Worm (Caenorhabditis elegans) whole organism, young adult: Measurements from ENCODE around the gene R01E6.7.

Experiments used
- C06A6.2 ChIP-seq: fragments of 200-800 bp; sonication (Bioruptor generic); conservative IDR thresholded peaks from 2 replicates; pipeline ENCODE4 v1.3.6; 2022; ENCODE audit warnings: missing genetic modification characterization, missing compliant biosample characterization
- F23B12.7 ChIP-seq: sonication (generic microtip); optimal IDR thresholded peaks from 2 replicates; lab custom pipeline; 2017; ENCODE audit warnings: missing genetic modification characterization, mild to moderate bottlenecking, missing compliant biosample characterization, antibody characterized with exemption, moderate library complexity; ENCODE audit not compliant: insufficient read depth
- Y53G8AR.9 ChIP-seq: fragments of 200-800 bp; sonication (Bioruptor generic); conservative IDR thresholded peaks from 2 replicates; pipeline ENCODE4 v1.3.6; 2022; ENCODE audit warnings: missing genetic modification reagents, missing genetic modification characterization, missing compliant biosample characterization
- ama-1 ChIP-seq, 3 experiments: fragments of 150-350 bp in 1 of 3; sonication (generic microtip) in 2 of 3; optimal IDR thresholded peaks; 2 replicates each; lab custom pipeline; 2014 to 2018; ENCODE audit warnings: missing biosample characterization in 2 of 3, missing genetic modification characterization in 2 of 3, missing genetic modification reagents in 2 of 3
- aptf-3 ChIP-seq: fragments of 200-800 bp; sonication (Bioruptor generic); IDR thresholded peaks from 2 replicates; pipeline ENCODE4 v1.3.6; 2022; ENCODE audit warnings: missing genetic modification characterization, missing compliant biosample characterization
- attf-6 ChIP-seq: fragments of 200-800 bp; sonication (Bioruptor generic); IDR thresholded peaks from 2 replicates; pipeline ENCODE4 v1.3.6; 2022; ENCODE audit warnings: missing genetic modification reagents, missing genetic modification characterization, missing compliant biosample characterization
- ccch-3 ChIP-seq: fragments of 200-800 bp; sonication (Bioruptor generic); optimal IDR thresholded peaks from 2 replicates; lab custom pipeline; 2018; ENCODE audit warnings: mild to moderate bottlenecking, missing genetic modification characterization, missing compliant biosample characterization
- lsy-27 ChIP-seq: sonication (generic microtip); optimal IDR thresholded peaks from 2 replicates; lab custom pipeline; 2017; ENCODE audit warnings: missing genetic modification characterization, mild to moderate bottlenecking, missing compliant biosample characterization, antibody characterized with exemption, missing genotype, borderline replicate concordance; ENCODE audit not compliant: insufficient read depth
- nfya-1 ChIP-seq: sonication (generic microtip); optimal IDR thresholded peaks from 2 replicates; lab custom pipeline; 2017; ENCODE audit warnings: antibody characterized with exemption, missing compliant biosample characterization, missing genetic modification characterization, borderline replicate concordance; ENCODE audit not compliant: insufficient read depth
- nfyb-1 ChIP-seq: fragments of 200-800 bp; sonication (Bioruptor generic); IDR thresholded peaks from 2 replicates; pipeline ENCODE4 v1.3.6; 2022; ENCODE audit warnings: missing genetic modification reagents, missing genetic modification characterization, missing compliant biosample characterization
- nhr-80 ChIP-seq: sonication (generic microtip); optimal IDR thresholded peaks from 2 replicates; lab custom pipeline; 2016; ENCODE audit warnings: missing genetic modification characterization, missing compliant biosample characterization
- pha-4 ChIP-seq: fragments of 150-350 bp; sonication (generic microtip); optimal IDR thresholded peaks from 2 replicates; lab custom pipeline; 2014; ENCODE audit warnings: missing biosample characterization, missing genetic modification reagents, missing genetic modification characterization
- rpc-1 ChIP-seq, 2 experiments: fragments of 150-350 bp in 1 of 2; sonication (generic microtip) in 1 of 2; optimal IDR thresholded peaks; 2 replicates each; lab custom pipeline; 2014 to 2018; ENCODE audit warnings: missing biosample characterization in 1 of 2, missing genetic modification characterization in 1 of 2, missing genetic modification reagents in 1 of 2, missing genotype in 1 of 2
- snpc-4 ChIP-seq, 5 experiments: fragments of 150-350 bp in 1 of 5; sonication (generic microtip) in 4 of 5; optimal IDR thresholded peaks; 2 replicates each; lab custom pipeline; 2014 to 2018; ENCODE audit warnings: missing genetic modification characterization in 5 of 5, missing biosample characterization in 3 of 5, antibody characterized with exemption in 2 of 5, mild to moderate bottlenecking in 2 of 5, missing compliant biosample characterization in 2 of 5, missing genotype in 2 of 5, moderate library complexity in 2 of 5, missing genetic modification reagents in 1 of 5

DNA sequence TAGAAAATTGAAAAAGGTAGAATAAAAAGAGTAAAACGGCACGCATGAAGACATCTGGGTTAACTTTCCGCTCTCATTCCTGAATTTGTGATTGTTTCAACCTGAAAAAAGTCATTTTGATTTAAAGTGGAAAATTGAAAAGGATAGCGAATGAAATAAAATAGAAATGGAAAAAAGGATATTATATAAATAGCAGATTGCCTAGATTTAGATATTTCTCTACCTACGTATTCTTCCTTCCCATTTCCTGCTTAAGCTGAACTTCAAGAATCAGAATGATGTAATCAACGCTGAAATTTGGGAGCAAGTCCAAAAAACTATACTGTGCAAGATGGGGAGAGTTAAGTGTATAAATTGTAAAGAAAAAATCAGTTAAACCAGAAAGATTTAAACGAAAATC, at the start of gene R01E6.7:
- no peak for TF ChIP-seq Y53G8AR.9 (GFP tag; lab: Robert Waterston, UW)
- no peak for TF ChIP-seq pha-4 (tag; lab: Kevin White, UChicago)
- no peak for TF ChIP-seq snpc-4 (GFP tag; optimal IDR thresholded peaks at IDR 0.05; lab: Kevin White, UChicago)
- TF ChIP-seq snpc-4 (tag; optimal IDR thresholded peaks at IDR 0.05; lab: Kevin White, UChicago), result no peak
- no peak for TF ChIP-seq rpc-1 (optimal IDR thresholded peaks at IDR 0.05; lab: Kevin White, UChicago)
- no peak for TF ChIP-seq rpc-1 (tag; optimal IDR thresholded peaks at IDR 0.05; lab: Kevin White, UChicago)
- TF ChIP-seq ccch-3 (GFP tag; lab: Kevin White, UChicago), result no peak
- TF ChIP-seq ama-1 (optimal IDR thresholded peaks at IDR 0.05; lab: Kevin White, UChicago), result no peak
- no peak for TF ChIP-seq ama-1 (GFP tag; optimal IDR thresholded peaks at IDR 0.05; lab: Kevin White, UChicago)
- TF ChIP-seq attf-6 (GFP tag; lab: Robert Waterston, UW), result no peak
- no peak for TF ChIP-seq nfyb-1 (GFP tag; lab: Robert Waterston, UW)
- TF ChIP-seq C06A6.2 (GFP tag; lab: Robert Waterston, UW), result no peak
- TF ChIP-seq F23B12.7, result no peak
- TF ChIP-seq nfya-1, result no peak
- no peak for TF ChIP-seq nhr-80 (tag; lab: Kevin White, UChicago)
- no peak for TF ChIP-seq lsy-27 (tag; lab: Kevin White, UChicago)
- TF ChIP-seq aptf-3 (GFP tag; lab: Robert Waterston, UW), result no peak
